In the genomic region with DNA sequence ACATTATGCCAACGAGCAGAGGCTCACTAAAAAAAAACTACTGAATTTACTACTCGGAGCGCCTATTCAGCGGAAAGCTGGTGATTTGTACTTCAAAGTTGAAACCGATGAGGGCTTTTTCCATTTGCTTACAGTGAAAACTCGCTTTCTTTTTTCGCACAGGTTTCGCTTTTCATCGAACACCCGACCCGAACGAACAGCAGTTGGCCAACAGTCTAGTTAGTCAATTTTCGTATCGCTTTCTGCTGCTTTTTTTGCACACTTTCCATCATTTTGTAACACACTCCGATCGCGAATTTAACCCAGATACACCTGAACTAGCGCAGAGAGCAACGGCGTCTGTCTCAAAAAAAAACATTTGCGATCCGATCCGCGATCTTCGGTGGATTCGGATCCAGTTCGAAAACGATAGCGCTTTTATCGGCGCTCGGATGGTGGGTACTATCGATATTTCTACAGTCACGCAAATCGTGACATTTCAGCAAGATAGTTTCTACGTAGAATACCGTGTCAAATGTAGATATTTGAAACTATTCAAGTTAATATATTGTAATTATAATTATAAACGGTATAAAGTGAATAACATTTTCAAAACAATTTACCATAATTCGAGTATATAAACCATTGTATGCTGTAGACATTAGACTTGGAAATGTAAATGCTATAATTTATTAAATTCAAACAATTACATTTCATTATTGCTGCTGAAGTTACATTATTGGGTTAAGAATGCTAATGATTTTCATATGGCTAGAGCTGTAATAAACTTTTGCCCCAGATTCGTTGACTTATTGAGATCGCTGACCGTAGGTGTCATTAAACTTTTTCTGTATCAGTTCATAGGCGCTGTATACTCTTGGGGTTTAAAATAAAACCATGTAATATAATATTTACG, we compare ENCODE assay signal across 1 fruit fly cellular context.
TF ChIP-seq lines count a peak whose summit lies in the region.

CG5346 (minus strand) TSS at position 400 of the 895 bp plus-strand sequence.

TF ChIP-seq in whole organism, embryonic, 481 proteins besides CTCF, POLR2A, EP300 and RAD21 (continued from another document):
- no peak for TF ChIP-seq fru (optimal IDR thresholded peaks at IDR 0.05; lab: Kevin White, UChicago)
- TF ChIP-seq Oli (tag; optimal IDR thresholded peaks at IDR 0.05; lab: Kevin White, UChicago): no peak
- no peak for TF ChIP-seq Hr3 (GFP tag; optimal IDR thresholded peaks at IDR 0.05; lab: Kevin White, UChicago)
- TF ChIP-seq mld (GFP tag; IDR thresholded peaks at IDR 0.05; lab: Robert Waterston, UW; ENCODE audit: partially characterized antibody): peak; percentile 78
- TF ChIP-seq CG5245 (GFP tag; optimal IDR thresholded peaks at IDR 0.05; lab: Kevin White, UChicago): no peak
- TF ChIP-seq grau (tag; optimal IDR thresholded peaks at IDR 0.05; lab: Kevin White, UChicago): peak; percentile 22
- TF ChIP-seq chn (GFP tag; optimal IDR thresholded peaks at IDR 0.05; lab: Kevin White, UChicago): no peak
- no peak for TF ChIP-seq shn (GFP tag; optimal IDR thresholded peaks at IDR 0.05; lab: Kevin White, UChicago)
- TF ChIP-seq sd (tag; optimal IDR thresholded peaks at IDR 0.05; lab: Kevin White, UChicago): peak; percentile 50
- TF ChIP-seq Mad (GFP tag; optimal IDR thresholded peaks at IDR 0.05; lab: Kevin White, UChicago): no peak
- peak; percentile 88 for TF ChIP-seq Opbp (GFP tag; IDR thresholded peaks at IDR 0.05; lab: Robert Waterston, UW; ENCODE audit: partially characterized antibody)
